Worm (Caenorhabditis elegans): ENCODE measurements around the gene rips-1.

The rips-1 gene

DNA sequence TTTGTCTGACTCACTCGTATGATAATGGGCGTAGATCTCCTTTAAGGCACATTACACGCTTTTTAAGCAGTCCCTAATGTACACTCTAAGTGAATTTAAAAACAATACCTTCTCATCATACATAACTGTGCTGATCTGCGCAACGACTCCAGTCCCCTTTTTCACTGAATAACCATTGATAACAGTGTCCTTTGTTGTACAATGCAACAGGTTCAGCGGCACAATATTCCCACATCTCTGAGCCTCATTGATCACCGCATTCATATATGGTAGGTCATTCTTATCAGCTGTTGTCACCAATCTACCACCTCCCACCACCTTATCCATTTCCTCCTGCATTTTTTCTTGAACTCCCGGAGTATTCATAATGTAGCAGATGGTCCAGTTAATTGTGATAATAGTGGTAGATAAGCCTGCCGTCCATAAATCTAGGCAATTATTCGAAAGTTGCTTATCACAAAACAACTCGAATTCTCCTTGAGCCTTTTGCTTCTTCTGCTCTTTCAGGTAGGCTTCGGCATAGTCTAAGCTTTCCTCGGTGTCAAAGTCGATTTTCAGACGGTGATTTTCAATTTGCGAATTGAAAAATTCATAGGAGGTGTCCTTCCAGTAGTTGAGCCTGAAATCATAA lies 30.1 kb downstream of the rips-1 start:
- TF ChIP-seq R02D3.7 (tag; optimal IDR thresholded peaks at IDR 0.05), result no peak
- TF ChIP-seq nhr-21 (tag; optimal IDR thresholded peaks at IDR 0.05), result no peak
- TF ChIP-seq ZK546.5 (tag; optimal IDR thresholded peaks at IDR 0.05), result no peak
- TF ChIP-seq ztf-11 (tag; optimal IDR thresholded peaks at IDR 0.05), result no peak
- no peak for TF ChIP-seq C34F6.9 (tag; optimal IDR thresholded peaks at IDR 0.05)
- TF ChIP-seq elt-1 (tag; optimal IDR thresholded peaks at IDR 0.05), result no peak
- TF ChIP-seq zag-1 (tag; optimal IDR thresholded peaks at IDR 0.05), result no peak
- no peak for TF ChIP-seq nhr-12 (tag; optimal IDR thresholded peaks at IDR 0.05)
- TF ChIP-seq sma-3 (GFP tag; optimal IDR thresholded peaks at IDR 0.05), result no peak
- TF ChIP-seq crh-2 (tag; optimal IDR thresholded peaks at IDR 0.05), result no peak
- TF ChIP-seq blmp-1 (tag; optimal IDR thresholded peaks at IDR 0.05; ENCODE audit: insufficient read depth), result no peak
- TF ChIP-seq unc-62 (GFP tag; optimal IDR thresholded peaks at IDR 0.05), result no peak
- TF ChIP-seq gmeb-1 (tag; optimal IDR thresholded peaks at IDR 0.05), result no peak
- TF ChIP-seq lin-39 (tag; optimal IDR thresholded peaks at IDR 0.05), result no peak

- TF ChIP-seq unc-55 (GFP tag; optimal IDR thresholded peaks at IDR 0.05) (peak; percentile 52), sma-9 (GFP tag; optimal IDR thresholded peaks at IDR 0.05) (peak; percentile 71), sma-9 (tag; optimal IDR thresholded peaks at IDR 0.05) (no peak), dmd-4 (tag; optimal IDR thresholded peaks at IDR 0.05) (no peak), C34F6.9 (tag; optimal IDR thresholded peaks at IDR 0.05) (peak; percentile 49), nhr-129 (tag; optimal IDR thresholded peaks at IDR 0.05) (peak; percentile 95), ztf-1 (GFP tag; conservative IDR thresholded peaks at IDR 0.05) (no peak), snpc-4 (tag; optimal IDR thresholded peaks at IDR 0.05) (no peak), fos-1 (tag; optimal IDR thresholded peaks at IDR 0.05) (peak; percentile 51)
Measured at ce11 chrV:3803343-3803742, 31.5 kb downstream of the rips-1 start, which contains the start of gene cyp-33C8. Gene cyp-33C8 (minus strand): TSS chrV:3803542.

- TF ChIP-seq ceh-16 (tag; optimal IDR thresholded peaks at IDR 0.05), result no peak
- peak; percentile 5 for TF ChIP-seq fos-1 (tag; optimal IDR thresholded peaks at IDR 0.05)
- TF ChIP-seq ama-1 (optimal IDR thresholded peaks at IDR 0.05), result no peak
- TF ChIP-seq Y55F3AM.14 (GFP tag; optimal IDR thresholded peaks at IDR 0.05), result no peak
- peak; percentile 98 for TF ChIP-seq nhr-129 (tag; optimal IDR thresholded peaks at IDR 0.05)
Measured at ce11 chrV:3805499-3805898, 33.7 kb downstream of the rips-1 start, which contains the start of gene R08F11.4. Gene R08F11.4 (minus strand): TSS chrV:3805527.

- TF ChIP-seq nhr-12 (tag; optimal IDR thresholded peaks at IDR 0.05) (no peak), unc-62 (GFP tag; optimal IDR thresholded peaks at IDR 0.05) (no peak), egl-27 (tag; optimal IDR thresholded peaks at IDR 0.05) (no peak), lsy-2 (tag; optimal IDR thresholded peaks at IDR 0.05) (no peak), C34F6.9 (tag; optimal IDR thresholded peaks at IDR 0.05) (no peak), R02D3.7 (tag; optimal IDR thresholded peaks at IDR 0.05) (no peak), unc-39 (tag; optimal IDR thresholded peaks at IDR 0.05) (no peak)
Measured at ce11 chrV:3805961-3806360, 34.1 kb downstream of the rips-1 start, which contains the start of gene srw-7. Gene srw-7 (plus strand): TSS chrV:3806261.

DNA sequence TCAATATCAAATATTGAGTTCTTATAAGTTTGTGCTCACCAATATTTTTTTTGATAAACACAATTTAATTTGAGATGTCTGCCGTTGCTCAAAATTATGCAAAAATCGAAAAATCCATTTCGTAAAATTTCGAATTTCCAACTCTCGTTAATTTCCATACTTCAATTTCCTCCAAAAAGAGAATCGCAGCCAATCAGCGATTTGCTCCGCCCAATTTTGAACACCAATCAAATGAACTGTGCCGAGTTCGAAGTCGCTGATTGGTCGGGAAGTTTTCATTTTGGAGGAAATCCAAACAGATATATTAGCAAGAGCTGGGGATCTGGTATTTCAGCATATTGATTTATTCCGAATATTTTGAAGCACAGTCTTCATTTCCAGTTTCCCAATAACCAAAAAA lies 36.0 kb downstream of the rips-1 start:
- TF ChIP-seq ceh-82 (tag; optimal IDR thresholded peaks at IDR 0.05), result no peak
- no peak for TF ChIP-seq peb-1 (tag; optimal IDR thresholded peaks at IDR 0.05)

ce11 chrV:3808336-3808735 lies 36.5 kb downstream of the rips-1 start, which contains the start of gene srw-6:
Gene srw-6 (plus strand): TSS chrV:3808636.
- TF ChIP-seq ztf-1 (GFP tag; conservative IDR thresholded peaks at IDR 0.05) (no peak), nhr-25 (tag; optimal IDR thresholded peaks at IDR 0.05) (no peak), ama-1 (optimal IDR thresholded peaks at IDR 0.05) (no peak)

- no peak for TF ChIP-seq snpc-4 (tag; optimal IDR thresholded peaks at IDR 0.05)
- no peak for TF ChIP-seq elt-1 (tag; optimal IDR thresholded peaks at IDR 0.05)
Measured at ce11 chrV:3810035-3810434, 38.2 kb downstream of the rips-1 start.
